Worm (Caenorhabditis elegans) whole organism, L2 larva: Measurements from ENCODE around the gene C45G9.11.

Experiments
- F13H6.1 ChIP-seq: sonication (generic microtip); optimal IDR thresholded peaks from 2 replicates; lab custom pipeline; 2016; ENCODE audit warnings: missing genetic modification characterization, missing compliant biosample characterization
- ZK546.5 ChIP-seq: sonication (generic microtip); optimal IDR thresholded peaks from 2 replicates; lab custom pipeline; 2017; ENCODE audit warnings: missing biosample characterization, missing genetic modification characterization
- alr-1 ChIP-seq: fragments of 150-350 bp; optimal IDR thresholded peaks from 2 replicates; lab custom pipeline; 2014; ENCODE audit warnings: missing biosample characterization, missing genetic modification characterization
- ama-1 ChIP-seq: fragments of 150-350 bp; optimal IDR thresholded peaks from 2 replicates; lab custom pipeline; 2018; ENCODE audit warnings: inconsistent platforms
- elt-3 ChIP-seq: sonication (generic microtip); optimal IDR thresholded peaks from 2 replicates; lab custom pipeline; 2017; ENCODE audit warnings: missing biosample characterization, missing genetic modification characterization
- gmeb-1 ChIP-seq: fragments of 150-350 bp; optimal IDR thresholded peaks from 2 replicates; lab custom pipeline; 2014; ENCODE audit warnings: missing biosample characterization, missing genetic modification characterization
- mab-5 ChIP-seq: fragments of 150-350 bp; optimal IDR thresholded peaks from 2 replicates; lab custom pipeline; 2014; ENCODE audit warnings: missing biosample characterization, missing genetic modification characterization
- nhr-23 ChIP-seq: fragments of 150-350 bp; optimal IDR thresholded peaks from 2 replicates; lab custom pipeline; 2014; ENCODE audit warnings: missing biosample characterization, missing genetic modification reagents, missing genetic modification characterization
- nhr-237 ChIP-seq: fragments of 150-350 bp; optimal IDR thresholded peaks from 2 replicates; lab custom pipeline; 2014; ENCODE audit warnings: missing biosample characterization, missing genetic modification characterization
- snpc-4 ChIP-seq: fragments of 150-350 bp; optimal IDR thresholded peaks from 2 replicates; lab custom pipeline; 2014; ENCODE audit warnings: missing biosample characterization, missing genetic modification characterization
- unc-62 ChIP-seq: fragments of 150-350 bp; optimal IDR thresholded peaks from 2 replicates; lab custom pipeline; 2014; ENCODE audit warnings: missing biosample characterization, missing genetic modification reagents, missing genetic modification characterization

- TF ChIP-seq elt-3 (tag; lab: Kevin White, UChicago), result no peak
- TF ChIP-seq ama-1, result no peak
- TF ChIP-seq unc-62, result no peak
- TF ChIP-seq mab-5 (tag; lab: Kevin White, UChicago), result no peak
- no peak for TF ChIP-seq nhr-237 (tag; lab: Kevin White, UChicago)
- no peak for TF ChIP-seq nhr-23 (tag; lab: Kevin White, UChicago)
- TF ChIP-seq F13H6.1, result no peak
- TF ChIP-seq gmeb-1, result no peak
- no peak for TF ChIP-seq snpc-4 (tag; lab: Kevin White, UChicago)
- no peak for TF ChIP-seq ZK546.5
- no peak for TF ChIP-seq alr-1 (tag; lab: Kevin White, UChicago)
Measured at ce11 chrIII:5030629-5031028, 37.9 kb downstream of the C45G9.11 start, which contains the start of gene klp-6.
